Fruit fly (Drosophila melanogaster): ENCODE data around the gene Rpp30.
A peak's percentile ranks its signal among the peaks of the same experiment; 100 is the strongest.

Gene Rpp30

DNA sequence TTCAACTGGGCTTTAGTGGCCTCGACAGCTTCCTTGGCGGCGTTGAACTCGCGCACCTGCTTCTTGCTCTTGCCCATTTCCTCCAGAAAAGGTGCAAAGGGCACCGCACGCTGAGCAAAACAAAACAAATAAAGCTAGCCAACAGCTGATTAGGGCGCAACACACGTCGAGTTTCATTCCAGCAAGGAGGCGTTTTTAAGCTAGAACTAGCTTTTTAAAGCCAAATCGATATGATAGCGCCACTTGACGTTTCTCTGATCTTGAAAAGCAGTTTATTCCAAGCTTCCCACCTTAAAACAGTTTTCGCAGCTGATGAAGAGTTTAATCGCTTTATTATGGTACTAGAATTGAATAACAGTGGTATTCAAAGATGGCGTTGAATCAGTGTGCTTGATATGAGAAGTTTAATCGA lies 30.9 kb upstream of the Rpp30 start, which contains the start of gene CG11601 (continued):
- TF ChIP-seq Sox102F (GFP tag; optimal IDR thresholded peaks at IDR 0.05) (no peak), dsx (GFP tag; optimal IDR thresholded peaks at IDR 0.05; ENCODE audit: poor library complexity, severe bottlenecking) (peak; percentile 93), CG10631 (GFP tag; optimal IDR thresholded peaks at IDR 0.05) (no peak), CG31627 (GFP tag; optimal IDR thresholded peaks at IDR 0.05) (peak; percentile 28), dac (GFP tag; optimal IDR thresholded peaks at IDR 0.05) (no peak), CG32006 (GFP tag; optimal IDR thresholded peaks at IDR 0.05) (no peak), Ets96B (tag; optimal IDR thresholded peaks at IDR 0.05) (peak; percentile 3), svp (GFP tag) (peak; percentile 85), Hr4 (GFP tag; optimal IDR thresholded peaks at IDR 0.05) (no peak), CG8119 (GFP tag; IDR thresholded peaks at IDR 0.05) (no peak), Smox (GFP tag; optimal IDR thresholded peaks at IDR 0.05) (no peak), acj6 (GFP tag; optimal IDR thresholded peaks at IDR 0.05) (no peak), CG7368 (GFP tag; optimal IDR thresholded peaks at IDR 0.05) (no peak), CG15336 (GFP tag; IDR thresholded peaks at IDR 0.05) (no peak), vri (GFP tag; optimal IDR thresholded peaks at IDR 0.05) (no peak), fkh (GFP tag; optimal IDR thresholded peaks at IDR 0.05) (peak; percentile 80), Lpt (GFP tag; optimal IDR thresholded peaks at IDR 0.05) (no peak), Hr39 (GFP tag; optimal IDR thresholded peaks at IDR 0.05) (no peak)

DNA sequence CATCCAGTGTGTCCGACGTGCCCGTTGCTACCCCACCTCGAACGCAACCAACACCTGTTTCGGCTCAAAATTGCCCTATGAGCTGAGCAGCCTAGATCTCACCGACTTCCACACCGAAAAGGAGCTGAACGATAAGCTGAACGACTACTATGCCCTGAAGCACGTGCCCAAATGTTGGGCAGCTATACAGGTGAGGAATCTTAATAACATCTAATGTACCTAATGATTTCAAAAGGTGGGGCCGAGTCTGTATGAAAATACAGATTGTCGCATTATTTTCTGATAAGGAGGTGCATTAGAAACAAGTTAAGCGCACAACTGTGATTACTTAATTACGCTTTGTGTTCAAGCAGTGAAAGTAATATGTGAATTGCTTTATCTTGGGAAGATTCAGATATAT lies 26.0 kb upstream of the Rpp30 start, which contains the start of gene CG17078:
TSS of gene CG17078 (minus strand) at position 101 of the 400 bp plus-strand sequence.
- TF ChIP-seq CG6808 (GFP tag; optimal IDR thresholded peaks at IDR 0.05) = no peak
- no peak for TF ChIP-seq achi (GFP tag; optimal IDR thresholded peaks at IDR 0.05)
- no peak for TF ChIP-seq vri (GFP tag; optimal IDR thresholded peaks at IDR 0.05)
- TF ChIP-seq Ets21C (GFP tag; optimal IDR thresholded peaks at IDR 0.05) = no peak
- TF ChIP-seq CG32006 (GFP tag; optimal IDR thresholded peaks at IDR 0.05) = no peak

DNA sequence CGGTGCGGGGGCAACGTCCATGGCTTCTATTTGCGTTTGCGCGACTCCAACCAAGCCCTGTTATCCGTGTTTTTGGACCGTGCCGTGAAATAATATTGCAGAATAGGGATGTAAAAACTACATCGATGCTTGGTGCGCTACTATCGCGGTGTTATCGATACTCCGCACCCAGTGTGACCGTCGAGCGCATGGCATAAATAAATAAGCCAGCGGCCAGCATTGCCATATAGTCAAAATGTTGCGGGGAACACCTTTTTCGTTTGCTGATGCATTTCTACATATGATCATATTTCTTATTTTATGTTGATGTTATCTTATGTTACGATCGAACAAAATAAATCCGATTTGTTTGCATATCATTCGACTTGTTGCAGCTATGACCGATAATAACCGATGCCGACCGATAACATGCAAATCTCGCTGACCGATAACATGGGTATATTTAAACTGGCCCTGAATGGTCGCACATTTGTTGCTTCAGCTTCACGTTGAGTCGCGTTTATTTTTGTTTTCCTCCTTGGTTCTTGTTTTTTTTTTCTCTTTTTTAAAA lies 25.0 kb upstream of the Rpp30 start, which contains the start of gene smo:
TSS of gene smo (plus strand) at position 461 of the 550 bp plus-strand sequence.
- no peak for TF ChIP-seq CG10669 (GFP tag; optimal IDR thresholded peaks at IDR 0.05)
- peak; percentile 47 for TF ChIP-seq CG31627 (GFP tag; optimal IDR thresholded peaks at IDR 0.05)
- no peak for TF ChIP-seq Ets21C (GFP tag; optimal IDR thresholded peaks at IDR 0.05)
- peak; percentile 10 for TF ChIP-seq lz (GFP tag; optimal IDR thresholded peaks at IDR 0.05)
- TF ChIP-seq cyc (GFP tag; optimal IDR thresholded peaks at IDR 0.05) = peak; percentile 22
- TF ChIP-seq fkh (GFP tag; optimal IDR thresholded peaks at IDR 0.05) = peak; percentile 95
- TF ChIP-seq esn (GFP tag; optimal IDR thresholded peaks at IDR 0.05) = peak; percentile 35

DNA sequence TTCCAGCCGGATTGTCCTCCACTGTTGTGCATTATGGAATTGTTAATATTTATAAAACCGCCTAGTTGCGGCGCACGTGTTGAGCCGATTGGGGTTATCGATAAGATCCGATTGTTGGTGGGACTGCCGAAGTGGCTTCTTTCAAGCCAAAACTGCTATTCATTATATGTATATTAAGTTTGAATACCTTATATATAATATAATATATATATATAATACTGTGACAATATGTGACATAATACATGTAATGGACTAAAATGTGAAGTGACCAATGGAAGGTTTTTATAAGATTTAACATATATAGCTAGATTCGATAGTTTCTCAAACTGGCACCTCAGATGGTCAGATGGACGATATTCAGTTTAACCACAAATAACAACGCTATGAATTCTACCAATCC lies 21.4 kb upstream of the Rpp30 start, which contains the start of the genes mbm and CG11555:
TSS of gene mbm (minus strand) at position 113 of the 400 bp plus-strand sequence.
TSS of gene CG11555 (plus strand) at position 234 of the 400 bp plus-strand sequence.
- TF ChIP-seq achi (GFP tag; optimal IDR thresholded peaks at IDR 0.05) (no peak), fd59A (GFP tag; optimal IDR thresholded peaks at IDR 0.05) (no peak), dsx (GFP tag; optimal IDR thresholded peaks at IDR 0.05; ENCODE audit: poor library complexity, severe bottlenecking) (peak; percentile 5), CG3032 (tag; optimal IDR thresholded peaks at IDR 0.05) (peak; percentile 26), Ets21C (GFP tag; optimal IDR thresholded peaks at IDR 0.05) (no peak), CG9139 (GFP tag; optimal IDR thresholded peaks at IDR 0.05) (no peak), Ets96B (tag; optimal IDR thresholded peaks at IDR 0.05) (peak; percentile 39), OdsH (GFP tag; optimal IDR thresholded peaks at IDR 0.05) (no peak), esn (GFP tag; optimal IDR thresholded peaks at IDR 0.05) (peak; percentile 19)

DNA sequence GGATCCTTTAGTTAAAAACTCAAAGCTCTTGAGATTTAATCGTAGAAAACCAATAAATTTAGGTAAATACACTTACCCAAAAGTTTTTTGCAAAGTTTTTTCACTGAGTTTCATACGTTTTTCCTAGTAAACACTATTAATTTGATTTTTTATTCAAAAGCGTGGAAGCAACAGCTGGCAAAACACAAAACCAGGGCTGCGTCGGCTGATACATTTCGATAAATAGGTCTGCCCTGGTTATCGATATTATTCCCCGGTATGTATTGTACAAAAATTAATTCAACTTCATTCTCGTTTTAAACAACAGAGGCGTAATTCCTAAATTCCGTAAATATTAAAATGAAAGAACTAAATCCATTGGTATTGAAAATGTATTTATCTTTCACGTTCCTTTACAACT lies 19.4 kb upstream of the Rpp30 start, which contains the start of gene Dus1:
TSS of gene Dus1 (minus strand) at position 192 of the 400 bp plus-strand sequence.
- peak; percentile 40 for TF ChIP-seq Eip78C (GFP tag)
- TF ChIP-seq CG15336 (GFP tag; IDR thresholded peaks at IDR 0.05) = no peak

DNA sequence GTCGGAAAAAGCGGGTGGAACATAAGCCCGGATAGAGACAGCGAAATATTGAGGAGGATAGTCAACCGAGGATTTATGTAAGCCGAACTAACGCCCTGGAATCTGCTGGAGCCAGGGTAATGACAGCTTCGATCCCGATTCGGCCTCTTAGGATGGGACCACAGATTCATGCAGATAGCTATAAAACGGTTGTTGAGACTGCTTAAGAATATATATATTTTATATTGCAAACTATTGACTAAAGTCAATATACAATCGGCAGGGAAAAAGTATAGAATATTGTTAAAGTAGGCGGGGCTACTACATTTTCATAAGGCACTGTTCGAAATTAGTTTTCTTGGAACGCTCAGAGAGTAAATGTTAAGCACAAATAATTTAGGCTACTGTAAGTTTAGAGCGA lies 16.6 kb upstream of the Rpp30 start, which contains the start of gene CG3345:
TSS of gene CG3345 (plus strand) at position 301 of the 400 bp plus-strand sequence.
- no peak for TF ChIP-seq CG6854 (GFP tag; optimal IDR thresholded peaks at IDR 0.05)
- no peak for TF ChIP-seq ss (GFP tag; optimal IDR thresholded peaks at IDR 0.05)
- TF ChIP-seq Met (GFP tag; optimal IDR thresholded peaks at IDR 0.05) = no peak
- no peak for TF ChIP-seq vri (GFP tag; optimal IDR thresholded peaks at IDR 0.05)
- no peak for TF ChIP-seq CG9139 (GFP tag; optimal IDR thresholded peaks at IDR 0.05)
- no peak for TF ChIP-seq CG11902 (GFP tag; optimal IDR thresholded peaks at IDR 0.05)
- no peak for TF ChIP-seq CG10631 (GFP tag; optimal IDR thresholded peaks at IDR 0.05)
- TF ChIP-seq CG6792 (GFP tag; optimal IDR thresholded peaks at IDR 0.05) = no peak
- no peak for TF ChIP-seq Lpt (GFP tag; optimal IDR thresholded peaks at IDR 0.05)
- no peak for TF ChIP-seq dsx (GFP tag; optimal IDR thresholded peaks at IDR 0.05; ENCODE audit: poor library complexity, severe bottlenecking)
- TF ChIP-seq topi (GFP tag; optimal IDR thresholded peaks at IDR 0.05) = no peak
- TF ChIP-seq Gug (GFP tag; IDR thresholded peaks at IDR 0.05) = no peak
